Worm (Caenorhabditis elegans) whole organism, L1 larva: ENCODE measurements around the gene rbm-28.

Source experiments
- F16B12.6 ChIP-seq: fragments of 150-350 bp; optimal IDR thresholded peaks from 2 replicates; lab custom pipeline; 2014; ENCODE audit warnings: missing biosample characterization, missing genetic modification characterization
- aly-2 ChIP-seq: fragments of 150-350 bp; optimal IDR thresholded peaks from 2 replicates; lab custom pipeline; 2014; ENCODE audit warnings: missing biosample characterization, missing genetic modification characterization
- ama-1 ChIP-seq: fragments of 150-350 bp; optimal IDR thresholded peaks from 2 replicates; lab custom pipeline; 2014
- blmp-1 ChIP-seq: fragments of 150-350 bp; optimal IDR thresholded peaks from 2 replicates; lab custom pipeline; 2014; ENCODE audit warnings: missing biosample characterization, missing genetic modification characterization
- elt-3 ChIP-seq, 6 experiments: fragments of 150-350 bp in 1 of 6; sonication (generic microtip); optimal IDR thresholded peaks; 2 replicates each; lab custom pipeline; 2017 to 2018; ENCODE audit warnings: missing biosample characterization in 6 of 6, missing genetic modification characterization in 6 of 6, inconsistent platforms in 1 of 6
- fkh-10 ChIP-seq: sonication (generic microtip); optimal IDR thresholded peaks from 2 replicates; lab custom pipeline; 2017; ENCODE audit warnings: missing biosample characterization, missing genetic modification reagents, missing genetic modification characterization
- nhr-12 ChIP-seq: sonication (generic microtip); optimal IDR thresholded peaks from 2 replicates; lab custom pipeline; 2017; ENCODE audit warnings: missing biosample characterization, missing genetic modification characterization
- nhr-237 ChIP-seq: fragments of 150-350 bp; optimal IDR thresholded peaks from 2 replicates; lab custom pipeline; 2014; ENCODE audit warnings: missing biosample characterization, missing genetic modification characterization
- nhr-28 ChIP-seq: fragments of 150-350 bp; optimal IDR thresholded peaks from 2 replicates; lab custom pipeline; 2014; ENCODE audit warnings: missing biosample characterization, missing genetic modification characterization
- nhr-47 ChIP-seq: sonication (generic microtip); optimal IDR thresholded peaks from 2 replicates; lab custom pipeline; 2016; ENCODE audit warnings: mild to moderate bottlenecking, missing genetic modification characterization, moderate library complexity, missing compliant biosample characterization
- nhr-76 ChIP-seq: sonication (generic microtip); optimal IDR thresholded peaks from 2 replicates; lab custom pipeline; 2017; ENCODE audit warnings: missing biosample characterization, missing genetic modification characterization
- pqm-1 ChIP-seq: sonication (generic microtip); optimal IDR thresholded peaks from 3 replicates; lab custom pipeline; 2017; ENCODE audit warnings: missing biosample characterization, missing genetic modification characterization
- skn-1 ChIP-seq: fragments of 150-350 bp; optimal IDR thresholded peaks from 2 replicates; lab custom pipeline; 2014; ENCODE audit warnings: missing biosample characterization, missing genetic modification characterization
- xbp-1 ChIP-seq: sonication (generic microtip); optimal IDR thresholded peaks from 2 replicates; lab custom pipeline; 2016; ENCODE audit warnings: missing genetic modification characterization, missing compliant biosample characterization

ce11 chrII:14866668-14867067 lies 9.6 kb downstream of the rbm-28 start, which contains the start of gene gpx-2:
- TF ChIP-seq nhr-12 (tag; lab: Kevin White, UChicago) (no peak), nhr-237 (tag; lab: Kevin White, UChicago) (no peak), aly-2 (tag; lab: Kevin White, UChicago) (no peak), fkh-10 (GFP tag; lab: Kevin White, UChicago) (no peak), nhr-76 (tag; lab: Kevin White, UChicago) (no peak), pqm-1 (tag; lab: Kevin White, UChicago) (no peak), elt-3 (tag; optimal IDR thresholded peaks at IDR 0.05; lab: Kevin White, UChicago) (no peak), nhr-47 (no peak), ama-1 (lab: Kevin White, UChicago) (no peak), nhr-28 (tag; lab: Kevin White, UChicago) (no peak), F16B12.6 (tag; lab: Kevin White, UChicago) (no peak), skn-1 (no peak), blmp-1 (tag; lab: Kevin White, UChicago) (no peak), xbp-1 (tag; lab: Kevin White, UChicago) (no peak)
